Worm (Caenorhabditis elegans): ENCODE results near the gene nas-33.

- TF ChIP-seq ttx-3 (tag; optimal IDR thresholded peaks at IDR 0.05) (no peak), ceh-2 (tag; optimal IDR thresholded peaks at IDR 0.05) (no peak), ceh-9 (tag; optimal IDR thresholded peaks at IDR 0.05) (no peak), pha-4 (tag; optimal IDR thresholded peaks at IDR 0.05) (no peak), dve-1 (tag; optimal IDR thresholded peaks at IDR 0.05) (no peak), ceh-45 (GFP tag; IDR thresholded peaks at IDR 0.05) (no peak), ceh-22 (tag; optimal IDR thresholded peaks at IDR 0.05) (no peak)
Measured at ce11 chrX:6499736-6500135, 44.7 kb upstream of the nas-33 start, which contains the start of gene actl-1.

Data from whole organism, late embryonic.